Worm (Caenorhabditis elegans): ENCODE measurements around the gene K08H2.3.

DNA sequence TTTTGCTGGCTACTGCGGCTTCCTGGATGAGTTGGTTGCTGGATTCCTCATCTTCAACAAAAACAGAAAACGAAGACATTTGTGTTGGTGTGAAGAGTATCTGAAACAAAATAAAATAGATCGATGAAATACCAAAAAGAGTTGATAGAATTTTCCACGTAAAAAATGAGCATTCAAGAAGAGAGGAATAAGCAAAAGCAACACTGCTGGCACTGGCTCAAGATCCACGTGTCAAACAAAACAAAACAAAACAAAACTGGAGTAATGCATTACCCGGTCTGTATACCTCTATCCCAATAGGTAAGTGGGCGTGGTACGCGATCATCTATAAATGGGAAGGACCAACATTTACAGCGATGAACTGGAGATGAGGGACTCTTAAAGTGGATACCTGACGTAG lies 2.3 kb upstream of the K08H2.3 start, which contains the start of gene K08H2.2:
- TF ChIP-seq fos-1 (tag; optimal IDR thresholded peaks at IDR 0.05) (no peak), ceh-82 (tag; optimal IDR thresholded peaks at IDR 0.05) (no peak), unc-62 (GFP tag; optimal IDR thresholded peaks at IDR 0.05) (no peak), lsy-12 (tag; optimal IDR thresholded peaks at IDR 0.05) (no peak), R02D3.7 (tag; optimal IDR thresholded peaks at IDR 0.05) (no peak), zag-1 (tag; optimal IDR thresholded peaks at IDR 0.05) (no peak), nfya-1 (tag; optimal IDR thresholded peaks at IDR 0.05; ENCODE audit: insufficient read depth) (no peak), fkh-10 (GFP tag; optimal IDR thresholded peaks at IDR 0.05) (no peak), daf-12 (tag; optimal IDR thresholded peaks at IDR 0.05) (no peak), pqm-1 (tag; optimal IDR thresholded peaks at IDR 0.05) (no peak), nhr-11 (tag; optimal IDR thresholded peaks at IDR 0.05) (no peak), snpc-4 (tag; optimal IDR thresholded peaks at IDR 0.05) (no peak), ama-1 (optimal IDR thresholded peaks at IDR 0.05) (no peak)
